Worm (Caenorhabditis elegans) whole organism, L2 larva: ENCODE data around the gene C05E4.12.

Experiments
- ama-1 ChIP-seq: fragments of 150-350 bp; optimal IDR thresholded peaks from 2 replicates; lab custom pipeline; 2018; ENCODE audit warnings: inconsistent platforms
- fos-1 ChIP-seq: fragments of 150-350 bp; optimal IDR thresholded peaks from 2 replicates; lab custom pipeline; 2014; ENCODE audit warnings: missing biosample characterization, missing genetic modification characterization

DNA sequence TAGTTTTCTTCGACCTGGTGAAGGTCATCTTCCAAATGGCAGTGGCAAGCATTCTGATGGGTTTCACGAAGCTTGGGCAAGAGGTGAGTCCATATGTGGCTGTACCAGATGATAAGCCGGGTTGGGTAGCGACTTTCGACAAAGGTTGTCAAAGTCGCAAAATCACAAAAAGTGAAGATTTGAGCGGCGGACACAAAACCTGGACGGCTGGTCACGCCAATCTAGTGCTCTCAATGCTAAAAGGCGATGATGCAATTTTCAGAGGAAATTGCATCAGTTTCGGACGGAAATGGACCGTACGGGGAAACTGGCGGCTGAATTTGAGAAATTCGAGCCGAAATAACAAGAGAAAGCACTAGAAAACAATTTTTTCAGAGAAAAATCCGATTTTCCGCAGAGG is 35.5 kb upstream of the C05E4.12 start:
- no peak for TF ChIP-seq fos-1
- no peak for TF ChIP-seq ama-1
